Worm (Caenorhabditis elegans) whole organism, young adult: ENCODE data around the gene nac-3.

ENCODE experiments used
- K12H6.12 ChIP-seq: fragments of 200-800 bp; sonication (Bioruptor generic); optimal IDR thresholded peaks from 2 replicates; lab custom pipeline; 2018; ENCODE audit warnings: mild to moderate bottlenecking, missing genetic modification characterization, missing compliant biosample characterization
- Y95B8A.8 ChIP-seq: fragments of 200-800 bp; sonication (Bioruptor generic); IDR thresholded peaks from 2 replicates; pipeline ENCODE4 v1.3.6; 2022; ENCODE audit warnings: missing genetic modification reagents, missing genetic modification characterization, missing compliant biosample characterization
- ama-1 ChIP-seq, 3 experiments: fragments of 150-350 bp in 1 of 3; sonication (generic microtip) in 2 of 3; optimal IDR thresholded peaks; 2 replicates each; lab custom pipeline; 2014 to 2018; ENCODE audit warnings: missing biosample characterization in 2 of 3, missing genetic modification characterization in 2 of 3, missing genetic modification reagents in 2 of 3
- cebp-1 ChIP-seq, 2 experiments: fragments of 200-800 bp in 1 of 2; sonication (Bioruptor generic) in 1 of 2; sonication (generic microtip) in 1 of 2; IDR thresholded peaks in 1 of 2; optimal IDR thresholded peaks in 1 of 2; 2 replicates each; pipeline versions ENCODE4 v1.3.6 to Lab custom; 2017 to 2022; ENCODE audit warnings: missing compliant biosample characterization in 2 of 2, missing genetic modification characterization in 2 of 2, mild to moderate bottlenecking in 1 of 2, missing genetic modification reagents in 1 of 2, moderate library complexity in 1 of 2
- ceh-100 ChIP-seq: fragments of 200-800 bp; sonication (Bioruptor generic); IDR thresholded peaks from 2 replicates; pipeline ENCODE4 v1.3.6; 2022; ENCODE audit warnings: missing genetic modification reagents, missing genetic modification characterization, missing compliant biosample characterization
- ekl-4 ChIP-seq: fragments of 200-800 bp; sonication (Bioruptor generic); IDR thresholded peaks from 2 replicates; pipeline ENCODE4 v1.3.6; 2022; ENCODE audit warnings: missing genetic modification reagents, missing genetic modification characterization, missing compliant biosample characterization
- fkh-3 ChIP-seq: sonication (generic microtip); optimal IDR thresholded peaks from 2 replicates; lab custom pipeline; 2016; ENCODE audit warnings: mild to moderate bottlenecking, missing genetic modification characterization, missing compliant biosample characterization
- gei-17 ChIP-seq: fragments of 200-800 bp; sonication (Bioruptor generic); optimal IDR thresholded peaks from 2 replicates; lab custom pipeline; 2018; ENCODE audit warnings: mild to moderate bottlenecking, missing genetic modification characterization, missing compliant biosample characterization
- hmg-1.2 ChIP-seq: fragments of 200-800 bp; sonication (Bioruptor generic); IDR thresholded peaks from 2 replicates; pipeline ENCODE4 v1.3.6; 2022; ENCODE audit warnings: missing genetic modification reagents, missing genetic modification characterization, missing compliant biosample characterization
- madf-6 ChIP-seq: fragments of 200-800 bp; sonication (Bioruptor generic); IDR thresholded peaks from 2 replicates; pipeline ENCODE4 v1.3.6; 2022; ENCODE audit warnings: missing genetic modification reagents, missing genetic modification characterization, missing compliant biosample characterization
- nfya-1 ChIP-seq: sonication (generic microtip); optimal IDR thresholded peaks from 2 replicates; lab custom pipeline; 2017; ENCODE audit warnings: antibody characterized with exemption, missing compliant biosample characterization, missing genetic modification characterization, borderline replicate concordance; ENCODE audit not compliant: insufficient read depth
- nhr-80 ChIP-seq: sonication (generic microtip); optimal IDR thresholded peaks from 2 replicates; lab custom pipeline; 2016; ENCODE audit warnings: missing genetic modification characterization, missing compliant biosample characterization
- unc-62 ChIP-seq: fragments of 150-350 bp; optimal IDR thresholded peaks from 2 replicates; lab custom pipeline; 2014; ENCODE audit warnings: missing biosample characterization, missing genetic modification reagents, missing genetic modification characterization
- ztf-18 ChIP-seq: sonication (generic microtip); optimal IDR thresholded peaks from 2 replicates; lab custom pipeline; 2016; ENCODE audit warnings: missing genotype, mild to moderate bottlenecking, missing genetic modification characterization, missing compliant biosample characterization

DNA sequence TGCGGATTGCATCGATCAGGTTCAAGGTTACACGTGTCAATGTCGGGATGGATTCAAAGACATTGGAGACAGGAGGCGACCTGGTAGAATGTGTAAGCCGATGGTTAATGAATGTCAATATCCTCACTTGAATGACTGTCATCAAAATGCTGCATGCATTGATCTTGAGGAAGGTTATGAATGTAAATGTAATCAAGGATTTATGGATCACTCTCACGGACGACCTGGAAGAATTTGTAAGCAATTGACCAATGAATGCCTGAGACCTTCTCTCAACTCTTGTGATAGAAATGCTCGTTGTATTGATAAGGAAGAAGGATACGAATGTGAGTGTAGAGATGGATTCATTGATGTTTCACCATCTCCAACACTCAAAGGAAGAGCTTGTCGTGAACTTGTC lies 25.4 kb downstream of the nac-3 start:
- TF ChIP-seq ekl-4 (GFP tag; lab: Robert Waterston, UW) (no peak), hmg-1.2 (GFP tag; lab: Robert Waterston, UW) (no peak), unc-62 (no peak), ztf-18 (no peak), nfya-1 (no peak), K12H6.12 (tag; lab: Kevin White, UChicago) (no peak), Y95B8A.8 (no peak), madf-6 (GFP tag; lab: Robert Waterston, UW) (no peak), nhr-80 (tag; lab: Kevin White, UChicago) (no peak), gei-17 (GFP tag; lab: Kevin White, UChicago) (no peak), ama-1 (optimal IDR thresholded peaks at IDR 0.05; lab: Kevin White, UChicago) (no peak), ama-1 (GFP tag; optimal IDR thresholded peaks at IDR 0.05; lab: Kevin White, UChicago) (no peak), ceh-100 (GFP tag; lab: Robert Waterston, UW) (no peak), fkh-3 (tag; lab: Kevin White, UChicago) (no peak), cebp-1 (GFP tag; IDR thresholded peaks at IDR 0.05; lab: Robert Waterston, UW) (no peak), cebp-1 (tag; optimal IDR thresholded peaks at IDR 0.05; lab: Kevin White, UChicago) (no peak)
